Worm (Caenorhabditis elegans): ENCODE results near the gene fars-2.

The fars-2 gene

DNA sequence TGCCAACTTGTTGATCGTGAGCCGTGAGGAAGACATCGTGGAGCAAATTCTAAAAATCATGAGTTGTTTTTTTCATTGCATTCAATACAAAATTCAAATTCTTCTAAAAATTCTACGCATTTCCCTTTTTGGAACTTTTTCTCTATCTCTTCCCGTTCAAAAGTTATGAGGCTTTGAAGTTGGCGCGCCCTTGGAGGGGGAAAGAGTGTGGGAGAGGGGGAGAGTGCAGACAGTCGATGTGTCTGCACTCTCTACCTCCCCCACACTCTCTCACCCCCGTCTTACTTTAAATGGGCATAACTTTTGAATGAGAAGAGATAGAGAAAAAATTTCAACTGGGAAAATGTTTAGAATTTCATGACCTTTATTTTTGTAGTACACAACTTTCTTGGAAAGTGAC is 50.9 kb downstream of the fars-2 start:
- peak; percentile 62 for TF ChIP-seq hmg-1.2 (GFP tag; IDR thresholded peaks at IDR 0.05)
- no peak for TF ChIP-seq zim-3 (tag; optimal IDR thresholded peaks at IDR 0.05)
- no peak; the same call in 1 of the 2 replicates for TF ChIP-seq attf-3 (GFP tag; conservative IDR thresholded peaks at IDR 0.05)
- TF ChIP-seq aptf-3 (GFP tag; IDR thresholded peaks at IDR 0.05), result no peak
- TF ChIP-seq nhr-120 (GFP tag; IDR thresholded peaks at IDR 0.05), result no peak
- no peak for TF ChIP-seq ceh-100 (GFP tag; IDR thresholded peaks at IDR 0.05)
- no peak for TF ChIP-seq F52B5.7 (tag; optimal IDR thresholded peaks at IDR 0.05)
- no peak for TF ChIP-seq B0035.1 (tag; optimal IDR thresholded peaks at IDR 0.05)
- 0 out of 2 replicates have a peak, but pooled peaks have one; percentile 80 for TF ChIP-seq ceh-58 (GFP tag; IDR thresholded peaks at IDR 0.05)
- no peak for TF ChIP-seq unc-62 (GFP tag; optimal IDR thresholded peaks at IDR 0.05)
- TF ChIP-seq nhr-80 (tag; optimal IDR thresholded peaks at IDR 0.05), result no peak
- no peak for TF ChIP-seq F57A8.1 (GFP tag; optimal IDR thresholded peaks at IDR 0.05)
- no peak for TF ChIP-seq ets-4 (GFP tag; optimal IDR thresholded peaks at IDR 0.05)
- TF ChIP-seq Y95B8A.8 (GFP tag; IDR thresholded peaks at IDR 0.05), result no peak
- TF ChIP-seq egrh-3 (GFP tag; IDR thresholded peaks at IDR 0.05), result 0 out of 2 replicates have a peak, but pooled peaks have one; percentile 7
- no peak for TF ChIP-seq nhr-27 (tag; optimal IDR thresholded peaks at IDR 0.05)
- no peak for TF ChIP-seq K11D2.4 (GFP tag; IDR thresholded peaks at IDR 0.05)

ce11 chrV:19853610-19854009 is 53.6 kb downstream of the fars-2 start:
- TF ChIP-seq aptf-2 (GFP tag; conservative IDR thresholded peaks at IDR 0.05) (no peak), nhr-120 (GFP tag; IDR thresholded peaks at IDR 0.05) (no peak), ets-4 (GFP tag; optimal IDR thresholded peaks at IDR 0.05) (no peak), egl-44 (GFP tag; IDR thresholded peaks at IDR 0.05) (no peak), die-1 (tag; optimal IDR thresholded peaks at IDR 0.05) (no peak)

DNA sequence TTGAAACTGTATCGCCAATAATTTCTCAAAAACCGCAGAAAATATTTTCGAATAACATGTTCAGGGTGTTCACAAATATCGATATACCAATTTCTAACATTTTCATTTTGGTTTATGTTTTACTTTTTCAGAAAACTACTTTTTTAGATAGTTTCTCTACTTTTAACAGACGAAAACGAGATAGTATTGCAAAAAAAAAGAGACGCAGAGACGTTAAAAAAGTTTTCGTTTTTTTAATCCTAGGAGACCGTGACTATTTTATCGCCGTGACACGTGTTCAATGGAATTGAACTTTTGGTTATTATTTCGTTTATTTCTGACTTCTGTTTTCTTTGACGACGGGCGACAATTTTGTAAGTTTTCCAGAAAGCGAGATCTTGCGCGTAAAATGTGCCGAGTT is 59.2 kb downstream of the fars-2 start, which contains the start of gene Y116F11B.7:
Y116F11B.7 (plus strand) TSS at position 301 of the 400 bp plus-strand sequence.
- no peak for TF ChIP-seq lin-26 (GFP tag; IDR thresholded peaks at IDR 0.05)
- no peak for TF ChIP-seq sdz-38 (tag; optimal IDR thresholded peaks at IDR 0.05)
- no peak for TF ChIP-seq madf-8 (GFP tag; conservative IDR thresholded peaks at IDR 0.05)
- no peak for TF ChIP-seq ceh-79 (tag; optimal IDR thresholded peaks at IDR 0.05)
- TF ChIP-seq zim-3 (tag; optimal IDR thresholded peaks at IDR 0.05), result no peak
- no peak for TF ChIP-seq C17E4.6 (GFP tag; IDR thresholded peaks at IDR 0.05)
- no peak for TF ChIP-seq efl-1 (GFP tag; optimal IDR thresholded peaks at IDR 0.05)
- no peak for TF ChIP-seq nfyb-1 (GFP tag; IDR thresholded peaks at IDR 0.05)
- no peak for TF ChIP-seq sea-2 (GFP tag; IDR thresholded peaks at IDR 0.05)
- no peak for TF ChIP-seq repo-1 (tag; optimal IDR thresholded peaks at IDR 0.05)
